Worm (Caenorhabditis elegans) whole organism, mixed stage, embryonic: Measurements from ENCODE around the gene taf-13.

ENCODE experiments used
- blmp-1 ChIP-seq: fragments of 150-350 bp; optimal IDR thresholded peaks from 2 replicates; lab custom pipeline; 2014; ENCODE audit warnings: missing biosample characterization, missing genetic modification characterization
- ceh-43 ChIP-seq: fragments of 200-800 bp; sonication (Bioruptor generic); optimal IDR thresholded peaks from 2 replicates; lab custom pipeline; 2018; ENCODE audit warnings: mild to moderate bottlenecking, missing genetic modification characterization, moderate library complexity, missing compliant biosample characterization
- ceh-83 ChIP-seq: fragments of 200-800 bp; sonication (Bioruptor generic); optimal IDR thresholded peaks from 2 replicates; lab custom pipeline; 2018; ENCODE audit warnings: mild to moderate bottlenecking, missing genetic modification characterization, missing compliant biosample characterization
- elt-1 ChIP-seq: sonication (generic microtip); optimal IDR thresholded peaks from 2 replicates; lab custom pipeline; 2017; ENCODE audit warnings: missing genetic modification characterization, mild to moderate bottlenecking, missing compliant biosample characterization, antibody characterized with exemption, moderate library complexity, borderline replicate concordance; ENCODE audit not compliant: insufficient read depth
- elt-3 ChIP-seq: fragments of 150-350 bp; optimal IDR thresholded peaks from 2 replicates; lab custom pipeline; 2014; ENCODE audit warnings: missing biosample characterization, missing genetic modification characterization
- mep-1 ChIP-seq: fragments of 150-350 bp; optimal IDR thresholded peaks from 2 replicates; lab custom pipeline; 2017; ENCODE audit warnings: missing biosample characterization, missing genetic modification reagents, missing genetic modification characterization, inconsistent platforms
- mls-2 ChIP-seq: sonication (generic microtip); optimal IDR thresholded peaks from 2 replicates; lab custom pipeline; 2016; ENCODE audit warnings: mild to moderate bottlenecking, missing genetic modification characterization, moderate library complexity, missing compliant biosample characterization
- nhr-12 ChIP-seq: fragments of 150-350 bp; optimal IDR thresholded peaks from 2 replicates; lab custom pipeline; 2014; ENCODE audit warnings: missing biosample characterization, missing genetic modification characterization
- nhr-76 ChIP-seq: sonication (generic microtip); optimal IDR thresholded peaks from 2 replicates; lab custom pipeline; 2017; ENCODE audit warnings: missing biosample characterization, missing genetic modification characterization
- pha-4 ChIP-seq: fragments of 150-350 bp; optimal IDR thresholded peaks from 2 replicates; lab custom pipeline; 2018; ENCODE audit warnings: missing biosample characterization, missing genetic modification reagents, missing genetic modification characterization
- snpc-4 ChIP-seq: fragments of 150-350 bp; optimal IDR thresholded peaks from 2 replicates; lab custom pipeline; 2014; ENCODE audit warnings: missing biosample characterization, missing genetic modification characterization
- sptf-1 ChIP-seq: sonication (generic microtip); optimal IDR thresholded peaks from 2 replicates; lab custom pipeline; 2017; ENCODE audit warnings: mild to moderate bottlenecking, missing genetic modification characterization, moderate library complexity, missing compliant biosample characterization
- unc-62 ChIP-seq: fragments of 150-350 bp; optimal IDR thresholded peaks from 2 replicates; lab custom pipeline; 2014; ENCODE audit warnings: missing biosample characterization, missing genetic modification reagents, missing genetic modification characterization
- ztf-11 ChIP-seq: fragments of 150-350 bp; optimal IDR thresholded peaks from 2 replicates; lab custom pipeline; 2014; ENCODE audit warnings: missing biosample characterization, missing genetic modification characterization

ce11 chrII:10612743-10613142 is 7.3 kb upstream of the taf-13 start, which contains the start of gene C14A4.12:
- TF ChIP-seq elt-3 (tag; lab: Kevin White, UChicago) = no peak
- no peak for TF ChIP-seq mep-1 (tag; lab: Kevin White, UChicago)
- TF ChIP-seq snpc-4 (tag; lab: Kevin White, UChicago) = no peak
- TF ChIP-seq mls-2 (tag; lab: Kevin White, UChicago) = no peak
- no peak for TF ChIP-seq elt-1
- TF ChIP-seq nhr-12 (tag; lab: Kevin White, UChicago) = no peak
- TF ChIP-seq ztf-11 (tag; lab: Kevin White, UChicago) = no peak
- TF ChIP-seq sptf-1 (tag; lab: Kevin White, UChicago) = no peak
- peak; percentile 14 for TF ChIP-seq pha-4
- no peak for TF ChIP-seq ceh-83 (GFP tag; lab: Kevin White, UChicago)
- no peak for TF ChIP-seq blmp-1 (tag; lab: Kevin White, UChicago)
- no peak for TF ChIP-seq unc-62 (GFP tag; lab: Kevin White, UChicago)
- no peak for TF ChIP-seq nhr-76 (tag; lab: Kevin White, UChicago)
- TF ChIP-seq ceh-43 = no peak
